Worm (Caenorhabditis elegans): ENCODE results near the gene icl-1.

Gene icl-1

DNA sequence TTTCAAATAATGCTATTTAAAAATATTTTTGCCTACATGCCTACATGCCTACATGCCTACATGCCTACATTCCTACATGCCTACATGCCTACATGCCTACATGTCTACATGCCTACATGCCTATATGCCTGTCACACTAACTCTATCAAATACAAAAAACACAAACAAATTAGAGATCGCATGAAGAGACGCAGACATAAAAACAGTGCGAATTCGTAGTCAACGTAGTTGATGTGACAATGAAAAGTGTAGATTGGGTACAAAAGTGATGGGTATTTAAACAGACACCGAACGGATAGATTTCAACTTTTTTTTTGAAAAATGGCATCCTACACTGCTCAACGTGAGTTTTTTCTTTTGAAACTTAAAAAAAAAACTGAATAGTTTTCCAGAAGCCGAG lies 49.5 kb upstream of the icl-1 start, which contains the start of gene R09E12.9 (continued):
- TF ChIP-seq nhr-237 (tag; optimal IDR thresholded peaks at IDR 0.05) (peak; percentile 42), unc-98 (GFP tag; IDR thresholded peaks at IDR 0.05) (no peak), irx-1 (tag; optimal IDR thresholded peaks at IDR 0.05) (no peak), nhr-20 (tag; optimal IDR thresholded peaks at IDR 0.05) (peak; percentile 69), sox-4 (tag; optimal IDR thresholded peaks at IDR 0.05) (no peak), unc-130 (tag; optimal IDR thresholded peaks at IDR 0.05) (no peak), dpl-1 (GFP tag; optimal IDR thresholded peaks at IDR 0.05) (peak in 2 of 3 experiments; percentile 24 to 26), ama-1 (optimal IDR thresholded peaks at IDR 0.05) (no peak), lsy-2 (tag; optimal IDR thresholded peaks at IDR 0.05) (no peak), C34B4.2 (tag; optimal IDR thresholded peaks at IDR 0.05) (no peak), efl-3 (GFP tag; optimal IDR thresholded peaks at IDR 0.05) (no peak), pax-3 (tag; optimal IDR thresholded peaks at IDR 0.05) (no peak), hpl-2 (GFP tag; optimal IDR thresholded peaks at IDR 0.05) (no peak), ceh-82 (tag; optimal IDR thresholded peaks at IDR 0.05) (no peak), elt-2 (tag; optimal IDR thresholded peaks at IDR 0.05) (no peak), lin-15B (tag; optimal IDR thresholded peaks at IDR 0.05) (no peak), lin-13 (GFP tag; optimal IDR thresholded peaks at IDR 0.05) (no peak), nhr-85 (tag) (peak; percentile 55), mdl-1 (tag; optimal IDR thresholded peaks at IDR 0.05) (no peak), nhr-19 (GFP tag; conservative IDR thresholded peaks at IDR 0.05) (peak; percentile 40), fkh-8 (tag; optimal IDR thresholded peaks at IDR 0.05) (no peak), grh-1 (GFP tag; IDR thresholded peaks at IDR 0.05) (no peak), isw-1 (GFP tag; IDR thresholded peaks at IDR 0.05) (no peak), Y116A8C.19 (tag; optimal IDR thresholded peaks at IDR 0.05; ENCODE audit: borderline replicate concordance) (no peak), nhr-90 (tag; optimal IDR thresholded peaks at IDR 0.05; ENCODE audit: poor library complexity) (peak; percentile 29), egl-27 (tag; optimal IDR thresholded peaks at IDR 0.05) (no peak), snu-23 (GFP tag; optimal IDR thresholded peaks at IDR 0.05) (peak; percentile 63), lin-39 (tag; optimal IDR thresholded peaks at IDR 0.05) (no peak), mep-1 (tag; optimal IDR thresholded peaks at IDR 0.05) (no peak), ceh-8 (GFP tag; optimal IDR thresholded peaks at IDR 0.05) (no peak), tlp-1 (tag; optimal IDR thresholded peaks at IDR 0.05) (no peak), fkh-4 (tag; optimal IDR thresholded peaks at IDR 0.05; ENCODE audit: borderline replicate concordance) (no peak), nhr-28 (tag; optimal IDR thresholded peaks at IDR 0.05) (peak; percentile 54), egl-13 (tag; optimal IDR thresholded peaks at IDR 0.05) (no peak), aha-1 (tag; optimal IDR thresholded peaks at IDR 0.05) (no peak)

DNA sequence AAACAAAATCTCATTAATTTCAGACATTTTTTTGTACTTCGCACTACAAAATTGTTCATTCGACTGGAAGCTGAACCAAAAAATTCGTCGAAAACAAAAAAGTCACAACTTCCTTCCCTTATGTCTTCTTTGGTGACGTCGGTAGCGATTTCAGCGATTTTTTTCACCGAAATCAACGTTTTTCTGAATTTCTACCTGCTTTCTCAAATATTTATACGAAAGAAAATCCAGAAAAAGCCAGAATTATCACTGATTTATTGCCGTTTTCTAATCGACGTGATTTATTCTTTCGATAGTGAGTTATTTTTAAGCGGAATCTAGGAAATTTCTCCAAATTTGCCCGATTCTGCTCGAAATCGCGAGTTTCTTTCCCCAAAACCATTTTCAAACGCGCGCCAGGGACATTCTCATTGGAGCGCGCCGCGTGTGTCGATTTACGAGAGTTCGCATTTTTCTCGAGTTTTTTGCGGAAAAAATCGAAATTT lies 47.1 kb upstream of the icl-1 start, which contains the start of gene srbc-58:
Gene srbc-58, plus strand, starts transcription at position 121 of the 485 bp plus-strand sequence.
- TF ChIP-seq dpl-1 (GFP tag; optimal IDR thresholded peaks at IDR 0.05) (peak in 2 of 3 experiments; percentile 17 to 61), alr-1 (tag; optimal IDR thresholded peaks at IDR 0.05; ENCODE audit: borderline replicate concordance) (no peak), F16B12.6 (tag; optimal IDR thresholded peaks at IDR 0.05) (no peak), isw-1 (GFP tag; IDR thresholded peaks at IDR 0.05) (no peak), Y116A8C.19 (tag; optimal IDR thresholded peaks at IDR 0.05; ENCODE audit: borderline replicate concordance) (no peak), egl-27 (tag; optimal IDR thresholded peaks at IDR 0.05) (no peak), lsy-2 (tag; optimal IDR thresholded peaks at IDR 0.05) (peak in 1 of 2 experiments; percentile 11), grh-1 (GFP tag; IDR thresholded peaks at IDR 0.05) (no peak), mep-1 (tag; optimal IDR thresholded peaks at IDR 0.05) (peak; percentile 27), jun-1 (tag; optimal IDR thresholded peaks at IDR 0.05) (no peak), unc-86 (tag; optimal IDR thresholded peaks at IDR 0.05) (no peak), unc-62 (GFP tag; optimal IDR thresholded peaks at IDR 0.05) (no peak), unc-130 (tag; optimal IDR thresholded peaks at IDR 0.05) (no peak), hlh-4 (tag; optimal IDR thresholded peaks at IDR 0.05) (no peak), lin-13 (GFP tag; optimal IDR thresholded peaks at IDR 0.05) (no peak), ztf-4 (tag; optimal IDR thresholded peaks at IDR 0.05) (no peak), lin-15B (tag; optimal IDR thresholded peaks at IDR 0.05) (no peak), nhr-71 (tag; optimal IDR thresholded peaks at IDR 0.05) (peak; percentile 34), ces-1 (GFP tag; optimal IDR thresholded peaks at IDR 0.05) (no peak), zag-1 (tag; optimal IDR thresholded peaks at IDR 0.05) (no peak), nhr-237 (tag; optimal IDR thresholded peaks at IDR 0.05) (no peak), elt-3 (tag; optimal IDR thresholded peaks at IDR 0.05) (no peak), blmp-1 (tag; optimal IDR thresholded peaks at IDR 0.05) (no peak), nhr-84 (tag; optimal IDR thresholded peaks at IDR 0.05) (no peak), sox-4 (tag; optimal IDR thresholded peaks at IDR 0.05) (no peak), C34B4.2 (tag; optimal IDR thresholded peaks at IDR 0.05) (no peak), snu-23 (GFP tag; optimal IDR thresholded peaks at IDR 0.05) (peak; percentile 24), mab-9 (GFP tag; IDR thresholded peaks at IDR 0.05) (no peak), nhr-11 (tag; optimal IDR thresholded peaks at IDR 0.05) (no peak), lin-35 (GFP tag; optimal IDR thresholded peaks at IDR 0.05) (peak in 1 of 2 experiments; percentile 63), tlp-1 (tag; optimal IDR thresholded peaks at IDR 0.05) (no peak)

All from whole organism, L1 larva.